Fruit fly (Drosophila melanogaster) whole organism, embryonic: ENCODE results near the gene CG32278.
A peak's percentile ranks its signal among the peaks of the same experiment; 100 is the strongest.

Experiments
- Blimp-1 ChIP-seq: fragments of 200-800 bp; sonication (Bioruptor generic); optimal IDR thresholded peaks from 3 replicates; lab custom pipeline; 2018; ENCODE audit warnings: missing biosample characterization, missing genetic modification characterization, mild to moderate bottlenecking, moderate library complexity, missing genetic modification reagents
- C15 ChIP-seq: fragments of 200-800 bp; sonication (Bioruptor generic); IDR thresholded peaks from 3 replicates; pipeline ENCODE4 v1.3.6; 2022; ENCODE audit warnings: missing biosample characterization, missing genetic modification characterization
- CG11247 ChIP-seq: fragments of 200-800 bp; sonication (Bioruptor generic); IDR thresholded peaks from 2 replicates; pipeline ENCODE4 v1.3.6; 2022; ENCODE audit warnings: missing biosample characterization, missing genetic modification characterization
- CG11696 ChIP-seq: fragments of 200-800 bp; sonication (Bioruptor generic); IDR thresholded peaks from 2 replicates; pipeline ENCODE4 v1.3.6; 2022; ENCODE audit warnings: missing biosample characterization, missing genetic modification characterization
- CG13424 ChIP-seq: fragments of 200-800 bp; sonication (Bioruptor generic); optimal IDR thresholded peaks from 2 replicates; lab custom pipeline; 2019; ENCODE audit warnings: missing biosample characterization, mild to moderate bottlenecking, missing genetic modification characterization, moderate library complexity
- CG15479 ChIP-seq: fragments of 200-800 bp; sonication (Bioruptor generic); optimal IDR thresholded peaks from 3 replicates; lab custom pipeline; 2019; ENCODE audit warnings: missing biosample characterization, mild to moderate bottlenecking, missing genetic modification characterization, moderate library complexity
- CG17912 ChIP-seq: fragments of 200-800 bp; sonication (Bioruptor generic); optimal IDR thresholded peaks from 2 replicates; lab custom pipeline; 2018; ENCODE audit warnings: missing biosample characterization, mild to moderate bottlenecking, missing genetic modification characterization
- CG2120 ChIP-seq: fragments of 200-800 bp; sonication (Bioruptor generic); optimal IDR thresholded peaks from 3 replicates; lab custom pipeline; 2016; ENCODE audit warnings: missing biosample characterization, missing genetic modification characterization
- CG33213 ChIP-seq: fragments of 200-800 bp; sonication (Bioruptor generic); optimal IDR thresholded peaks from 3 replicates; lab custom pipeline; 2016; ENCODE audit warnings: missing biosample characterization, missing genetic modification characterization
- CG3838 ChIP-seq: fragments of 200-800 bp; sonication (Bioruptor generic); optimal IDR thresholded peaks from 3 replicates; lab custom pipeline; 2016; ENCODE audit warnings: missing biosample characterization, missing genetic modification characterization
- CG42726 ChIP-seq: fragments of 200-800 bp; sonication (Bioruptor generic); IDR thresholded peaks from 2 replicates; pipeline ENCODE4 v1.3.6; 2022; ENCODE audit warnings: missing biosample characterization, missing genetic modification characterization; ENCODE audit not compliant: partially characterized antibody
- CG4820 ChIP-seq: fragments of 200-800 bp; sonication (Bioruptor generic); optimal IDR thresholded peaks from 3 replicates; lab custom pipeline; 2016; ENCODE audit warnings: missing biosample characterization, missing genetic modification characterization
- CG6765 ChIP-seq: fragments of 200-800 bp; sonication (Bioruptor generic); optimal IDR thresholded peaks from 3 replicates; lab custom pipeline; 2017; ENCODE audit warnings: missing biosample characterization, mild to moderate bottlenecking, missing genetic modification characterization
- CG7839 ChIP-seq: fragments of 200-800 bp; sonication (Bioruptor generic); optimal IDR thresholded peaks from 3 replicates; lab custom pipeline; 2018; ENCODE audit warnings: missing biosample characterization, mild to moderate bottlenecking, missing genetic modification characterization, moderate library complexity
- CTCF ChIP-seq: fragments of 200-800 bp; sonication (Bioruptor generic); optimal IDR thresholded peaks from 2 replicates; lab custom pipeline; 2017; ENCODE audit warnings: missing biosample characterization, mild to moderate bottlenecking, missing genetic modification characterization, moderate library complexity
- Chrac-16 ChIP-seq: fragments of 200-800 bp; sonication (Bioruptor generic); optimal IDR thresholded peaks from 3 replicates; lab custom pipeline; 2016; ENCODE audit warnings: missing biosample characterization, missing genetic modification characterization
- Doc3 ChIP-seq: fragments of 200-800 bp; sonication (Bioruptor generic); IDR thresholded peaks from 3 replicates; pipeline ENCODE4 v1.3.6; 2022; ENCODE audit warnings: missing biosample characterization, missing genetic modification characterization; ENCODE audit not compliant: partially characterized antibody
- Drgx ChIP-seq: fragments of 200-800 bp; sonication (Bioruptor generic); IDR thresholded peaks from 2 replicates; pipeline ENCODE4 v1.3.6; 2022; ENCODE audit warnings: missing biosample characterization, missing genetic modification characterization
- E2f1 ChIP-seq: fragments of 200-800 bp; sonication (Bioruptor generic); IDR thresholded peaks from 2 replicates; pipeline ENCODE4 v1.3.6; 2022; ENCODE audit warnings: missing biosample characterization, missing genetic modification characterization
- H15 ChIP-seq: fragments of 200-800 bp; sonication (Bioruptor generic); IDR thresholded peaks from 3 replicates; pipeline ENCODE4 v1.3.6; 2022; ENCODE audit warnings: missing biosample characterization, missing genetic modification characterization
- Hr3 ChIP-seq: fragments of 200-800 bp; sonication (Bioruptor generic); optimal IDR thresholded peaks from 3 replicates; lab custom pipeline; 2016; ENCODE audit warnings: missing biosample characterization, missing genetic modification characterization
- NC2α ChIP-seq: fragments of 200-800 bp; sonication (Bioruptor generic); optimal IDR thresholded peaks from 2 replicates; lab custom pipeline; 2016; ENCODE audit warnings: missing biosample characterization, missing genetic modification characterization
- NFAT ChIP-seq: fragments of 200-800 bp; sonication (Bioruptor generic); IDR thresholded peaks from 2 replicates; pipeline ENCODE4 v1.3.6; 2022; ENCODE audit warnings: missing biosample characterization, missing genetic modification characterization
- Neu2 ChIP-seq: fragments of 200-800 bp; sonication (Bioruptor generic); optimal IDR thresholded peaks from 3 replicates; lab custom pipeline; 2016; ENCODE audit warnings: missing biosample characterization, missing genetic modification characterization, borderline replicate concordance
- Nf-YB ChIP-seq: fragments of 200-800 bp; sonication (Bioruptor generic); optimal IDR thresholded peaks from 3 replicates; lab custom pipeline; 2019; ENCODE audit warnings: missing biosample characterization, mild to moderate bottlenecking, missing genetic modification characterization, moderate library complexity
- Opbp ChIP-seq: fragments of 200-800 bp; sonication (Bioruptor generic); IDR thresholded peaks from 3 replicates; pipeline ENCODE4 v1.3.6; 2022; ENCODE audit warnings: missing biosample characterization, missing genetic modification characterization; ENCODE audit not compliant: partially characterized antibody
- Side ChIP-seq: fragments of 200-800 bp; sonication (Bioruptor generic); optimal IDR thresholded peaks from 2 replicates; lab custom pipeline; 2016; ENCODE audit warnings: missing biosample characterization, missing genetic modification characterization
- Sox102F ChIP-seq: fragments of 200-800 bp; sonication (Bioruptor generic); optimal IDR thresholded peaks from 2 replicates; lab custom pipeline; 2018; ENCODE audit warnings: missing biosample characterization, mild to moderate bottlenecking, missing genetic modification characterization, moderate library complexity
- ab ChIP-seq: fragments of 200-800 bp; sonication (Bioruptor generic); optimal IDR thresholded peaks from 2 replicates; lab custom pipeline; 2016; ENCODE audit warnings: missing biosample characterization, missing genetic modification characterization
- crp ChIP-seq, 2 experiments: fragments of 200-800 bp; sonication (Bioruptor generic); optimal IDR thresholded peaks; 2 replicates in 1 of 2; 3 replicates in 1 of 2; lab custom pipeline; 2017; ENCODE audit warnings: missing biosample characterization in 2 of 2, missing genetic modification characterization in 2 of 2, mild to moderate bottlenecking in 1 of 2, moderate library complexity in 1 of 2
- dan ChIP-seq: fragments of 200-800 bp; sonication (Bioruptor generic); IDR thresholded peaks from 2 replicates; pipeline ENCODE4 v1.3.6; 2022; ENCODE audit warnings: missing biosample characterization, missing genetic modification characterization
- disco-r ChIP-seq: fragments of 200-800 bp; sonication (Bioruptor generic); optimal IDR thresholded peaks from 2 replicates; lab custom pipeline; 2016; ENCODE audit warnings: missing biosample characterization, missing genetic modification characterization
- fd96Cb ChIP-seq: fragments of 200-800 bp; sonication (Bioruptor generic); optimal IDR thresholded peaks from 2 replicates; lab custom pipeline; 2018; ENCODE audit warnings: missing biosample characterization, mild to moderate bottlenecking, missing genetic modification characterization, moderate library complexity
- fru ChIP-seq: fragments of >200 bp; optimal IDR thresholded peaks from 2 replicates; lab custom pipeline; 2017
- gem ChIP-seq: fragments of 200-800 bp; sonication (Bioruptor generic); optimal IDR thresholded peaks from 2 replicates; lab custom pipeline; 2019; ENCODE audit warnings: missing biosample characterization, mild to moderate bottlenecking, missing genetic modification characterization, moderate library complexity
- gsb-n ChIP-seq: fragments of 200-800 bp; sonication (Bioruptor generic); optimal IDR thresholded peaks from 3 replicates; lab custom pipeline; 2018; ENCODE audit warnings: missing biosample characterization, mild to moderate bottlenecking, missing genetic modification characterization
- gt ChIP-seq: fragments of 200-800 bp; sonication (Bioruptor generic); IDR thresholded peaks from 2 replicates; pipeline ENCODE4 v1.3.6; 2022; ENCODE audit warnings: missing biosample characterization, missing genetic modification characterization
- ham ChIP-seq: fragments of 200-800 bp; sonication (Bioruptor generic); IDR thresholded peaks from 2 replicates; pipeline ENCODE4 v1.3.6; 2022; ENCODE audit warnings: missing biosample characterization, missing genetic modification characterization
- hth ChIP-seq: fragments of >200 bp; optimal IDR thresholded peaks from 2 replicates; lab custom pipeline; 2017; ENCODE audit warnings: inconsistent platforms
- lab ChIP-seq: fragments of 200-800 bp; sonication (Bioruptor generic); optimal IDR thresholded peaks from 3 replicates; lab custom pipeline; 2017; ENCODE audit warnings: missing biosample characterization, missing genetic modification characterization, mild to moderate bottlenecking, moderate library complexity, missing genetic modification reagents
- nerfin-1 ChIP-seq: fragments of 200-800 bp; sonication (Bioruptor generic); optimal IDR thresholded peaks from 3 replicates; lab custom pipeline; 2019; ENCODE audit warnings: missing biosample characterization, mild to moderate bottlenecking, missing genetic modification characterization, moderate library complexity
- org-1 ChIP-seq: fragments of 200-800 bp; sonication (Bioruptor generic); optimal IDR thresholded peaks from 2 replicates; lab custom pipeline; 2017; ENCODE audit warnings: missing biosample characterization, missing genetic modification characterization
- p53 ChIP-seq: fragments of 200-800 bp; sonication (Bioruptor generic); optimal IDR thresholded peaks from 2 replicates; lab custom pipeline; 2016; ENCODE audit warnings: missing biosample characterization, missing genetic modification characterization
- pum ChIP-seq: fragments of 200-800 bp; sonication (Bioruptor generic); optimal IDR thresholded peaks from 2 replicates; lab custom pipeline; 2016; ENCODE audit warnings: missing biosample characterization, missing genetic modification characterization
- pzg ChIP-seq: fragments of 200-800 bp; sonication (Bioruptor generic); optimal IDR thresholded peaks from 3 replicates; lab custom pipeline; 2018; ENCODE audit warnings: missing biosample characterization, mild to moderate bottlenecking, missing genetic modification characterization, moderate library complexity
- sob ChIP-seq: fragments of 200-800 bp; sonication (Bioruptor generic); IDR thresholded peaks from 2 replicates; pipeline ENCODE4 v1.3.6; 2022; ENCODE audit warnings: missing biosample characterization, missing genetic modification characterization
- tll ChIP-seq, 2 experiments: fragments of 200-800 bp in 1 of 2; fragments of >200 bp in 1 of 2; sonication (Bioruptor generic) in 1 of 2; optimal IDR thresholded peaks; 2 replicates each; lab custom pipeline; 2017 to 2019; ENCODE audit warnings: missing biosample characterization in 2 of 2, missing genetic modification characterization in 2 of 2, mild to moderate bottlenecking in 1 of 2, moderate library complexity in 1 of 2
- tna ChIP-seq: fragments of 200-800 bp; sonication (Bioruptor generic); IDR thresholded peaks from 2 replicates; pipeline ENCODE4 v1.3.6; 2022; ENCODE audit warnings: missing biosample characterization, missing genetic modification characterization; ENCODE audit not compliant: partially characterized antibody
- trem ChIP-seq: fragments of 200-800 bp; optimal IDR thresholded peaks from 3 replicates; lab custom pipeline; 2019; ENCODE audit warnings: missing biosample characterization, mild to moderate bottlenecking, missing genetic modification characterization, moderate library complexity
- tup ChIP-seq: fragments of 200-800 bp; sonication (Bioruptor generic); optimal IDR thresholded peaks from 2 replicates; lab custom pipeline; 2016; ENCODE audit warnings: missing biosample characterization, mild to moderate bottlenecking, missing genetic modification characterization, moderate library complexity
- vvl ChIP-seq: fragments of 200-800 bp; sonication (Bioruptor generic); IDR thresholded peaks from 2 replicates; pipeline ENCODE4 v1.3.6; 2022; ENCODE audit warnings: missing biosample characterization, missing genetic modification characterization

The CG32278 gene

DNA sequence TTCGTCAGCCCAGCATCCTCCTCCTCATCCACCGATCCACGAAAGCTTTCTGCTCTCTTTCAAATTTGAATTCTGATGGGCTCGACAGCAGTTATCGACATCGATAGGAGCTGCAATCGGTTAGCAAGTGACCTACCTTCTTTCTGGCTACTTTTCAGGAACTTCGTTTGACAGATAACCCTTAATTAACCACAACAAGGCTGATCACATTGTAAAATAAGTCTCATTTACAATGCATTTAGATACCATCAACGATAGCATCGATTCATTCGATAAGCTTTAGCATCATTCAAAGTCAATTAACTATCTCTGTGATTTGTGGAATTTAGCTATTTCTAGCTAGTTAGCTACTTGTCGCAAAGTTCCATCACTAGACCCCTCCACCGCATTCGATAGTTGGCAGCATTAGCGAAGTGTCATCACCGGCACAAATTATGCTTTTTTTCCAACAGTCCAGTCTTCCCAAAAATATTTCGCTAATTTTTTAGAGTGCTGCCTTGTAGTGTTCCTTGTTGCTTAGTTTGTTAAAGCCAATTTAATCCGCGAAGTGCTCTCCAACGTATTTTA lies 9.5 kb downstream of the CG32278 start, which contains the start of the genes MnM and Girdin (continued):
- no peak for TF ChIP-seq Nf-YB
- no peak for TF ChIP-seq CG7839 (tag; lab: Kevin White, UChicago)
- no peak for TF ChIP-seq C15 (GFP tag; lab: Robert Waterston, UW)
- peak; percentile 41; the same call in 1 of the 2 replicates for TF ChIP-seq vvl (GFP tag; lab: Robert Waterston, UW)
- TF ChIP-seq NC2α (GFP tag; lab: Kevin White, UChicago), result no peak
- peak; percentile 61 for TF ChIP-seq Chrac-16 (GFP tag; lab: Kevin White, UChicago)
- TF ChIP-seq Neu2 (GFP tag; lab: Kevin White, UChicago), result peak; percentile 50
- TF ChIP-seq CG4820 (GFP tag; lab: Kevin White, UChicago), result peak; percentile 45
- peak; percentile 40 for TF ChIP-seq p53 (GFP tag; lab: Kevin White, UChicago)
- TF ChIP-seq pum (GFP tag; lab: Kevin White, UChicago), result peak; percentile 79
- TF ChIP-seq fd96Cb (tag; lab: Kevin White, UChicago), result peak; percentile 16
- TF ChIP-seq sob (GFP tag; lab: Robert Waterston, UW), result peak; percentile 62
- no peak for TF ChIP-seq dan
- TF ChIP-seq CG42726 (GFP tag; lab: Robert Waterston, UW), result 0 out of 2 replicates have a peak, but pooled peaks have one; percentile 49
- TF ChIP-seq tup (GFP tag; lab: Kevin White, UChicago), result no peak
- no peak for TF ChIP-seq CTCF (GFP tag; lab: Kevin White, UChicago)
- peak; percentile 82 for TF ChIP-seq pzg (GFP tag; lab: Kevin White, UChicago)
- peak; percentile 78 for TF ChIP-seq gsb-n (tag; lab: Kevin White, UChicago)
- peak; percentile 43; the same call in 1 of the 2 replicates for TF ChIP-seq tna
- TF ChIP-seq H15 (GFP tag; lab: Robert Waterston, UW), result no peak
- no peak for TF ChIP-seq gem
- TF ChIP-seq fru (lab: Kevin White, UChicago), result no peak
- peak; percentile 86 for TF ChIP-seq Hr3
- TF ChIP-seq gt, result no peak
- TF ChIP-seq nerfin-1 (tag; lab: Kevin White, UChicago), result peak; percentile 6
- peak; percentile 62; the same call in 1 of the 2 replicates for TF ChIP-seq NFAT (GFP tag; lab: Robert Waterston, UW)
- no peak for TF ChIP-seq Sox102F (GFP tag; lab: Kevin White, UChicago)
- no peak for TF ChIP-seq CG11696 (GFP tag; lab: Robert Waterston, UW)
- TF ChIP-seq hth (lab: Kevin White, UChicago), result no peak
- peak; percentile 44 for TF ChIP-seq disco-r
- TF ChIP-seq org-1 (GFP tag; lab: Kevin White, UChicago), result peak; percentile 12
- no peak for TF ChIP-seq lab (GFP tag; lab: Kevin White, UChicago)
- peak; percentile 91 for TF ChIP-seq trem (tag; lab: Kevin White, UChicago)
- peak in 1 of 2 experiments; percentile 35 for TF ChIP-seq crp (GFP tag; optimal IDR thresholded peaks at IDR 0.05; lab: Kevin White, UChicago)
- TF ChIP-seq Drgx (GFP tag; lab: Robert Waterston, UW), result no peak
- no peak for TF ChIP-seq CG17912 (GFP tag; lab: Kevin White, UChicago)
- no peak for TF ChIP-seq CG6765 (GFP tag; lab: Kevin White, UChicago)
- peak; percentile 64 for TF ChIP-seq CG33213 (GFP tag; lab: Kevin White, UChicago)
- TF ChIP-seq Side, result peak; percentile 49
- TF ChIP-seq Blimp-1 (GFP tag; lab: Kevin White, UChicago), result no peak
- no peak for TF ChIP-seq CG15479 (GFP tag; lab: Kevin White, UChicago)
- TF ChIP-seq CG13424 (tag; lab: Kevin White, UChicago), result peak; percentile 70
- TF ChIP-seq tll (GFP tag; optimal IDR thresholded peaks at IDR 0.05; lab: Kevin White, UChicago), result peak; percentile 53 to 97
- TF ChIP-seq CG11247 (GFP tag; lab: Robert Waterston, UW), result peak; percentile 34; the same call in 1 of the 2 replicates
- peak; percentile 82 for TF ChIP-seq Doc3
- TF ChIP-seq ham, result no peak
- TF ChIP-seq E2f1 (GFP tag; lab: Robert Waterston, UW), result peak; percentile 25; the same call in 1 of the 2 replicates
- TF ChIP-seq CG2120, result peak; percentile 91
- TF ChIP-seq CG3838, result no peak
- peak; percentile 71 for TF ChIP-seq Opbp (GFP tag; lab: Robert Waterston, UW)
- TF ChIP-seq ab (GFP tag; lab: Kevin White, UChicago), result peak; percentile 45
